Fruit fly (Drosophila melanogaster) whole organism, embryonic: ENCODE measurements around the gene CG34284.

Source experiments
- B-H1 ChIP-seq: fragments of 200-800 bp; sonication (Bioruptor generic); IDR thresholded peaks from 3 replicates; pipeline ENCODE4 v1.3.6; 2022; ENCODE audit warnings: missing biosample characterization, missing genetic modification characterization
- BtbVII ChIP-seq: fragments of 200-800 bp; sonication (Bioruptor generic); optimal IDR thresholded peaks from 3 replicates; lab custom pipeline; 2017; ENCODE audit warnings: missing biosample characterization, mild to moderate bottlenecking, missing genetic modification characterization
- CG10209 ChIP-seq: fragments of 200-800 bp; sonication (Bioruptor generic); optimal IDR thresholded peaks from 3 replicates; lab custom pipeline; 2017; ENCODE audit warnings: missing biosample characterization, mild to moderate bottlenecking, missing genetic modification characterization, missing genetic modification reagents
- CG12219 ChIP-seq: fragments of 200-800 bp; sonication (Bioruptor generic); optimal IDR thresholded peaks from 3 replicates; lab custom pipeline; 2018; ENCODE audit warnings: missing biosample characterization, mild to moderate bottlenecking, missing genetic modification characterization
- CG13296 ChIP-seq: fragments of 200-800 bp; sonication (Bioruptor generic); optimal IDR thresholded peaks from 3 replicates; lab custom pipeline; 2018; ENCODE audit warnings: missing biosample characterization, mild to moderate bottlenecking, missing genetic modification characterization
- CG13424 ChIP-seq: fragments of 200-800 bp; sonication (Bioruptor generic); optimal IDR thresholded peaks from 2 replicates; lab custom pipeline; 2019; ENCODE audit warnings: missing biosample characterization, mild to moderate bottlenecking, missing genetic modification characterization, moderate library complexity
- CG17612 ChIP-seq: fragments of 200-800 bp; sonication (Bioruptor generic); IDR thresholded peaks from 2 replicates; pipeline ENCODE4 v1.3.6; 2022; ENCODE audit warnings: missing biosample characterization, missing genetic modification characterization
- CG17802 ChIP-seq: fragments of 200-800 bp; sonication (Bioruptor generic); optimal IDR thresholded peaks from 2 replicates; lab custom pipeline; 2018; ENCODE audit warnings: missing biosample characterization, mild to moderate bottlenecking, missing genetic modification characterization, moderate library complexity
- CG1832 ChIP-seq: fragments of 200-800 bp; sonication (Bioruptor generic); optimal IDR thresholded peaks from 2 replicates; lab custom pipeline; 2017; ENCODE audit warnings: missing biosample characterization, mild to moderate bottlenecking, missing genetic modification characterization, inconsistent platforms
- CG18476 ChIP-seq: fragments of 200-800 bp; sonication (Bioruptor generic); optimal IDR thresholded peaks from 2 replicates; lab custom pipeline; 2016; ENCODE audit warnings: missing biosample characterization, mild to moderate bottlenecking, missing genetic modification characterization
- CG18764 ChIP-seq: fragments of 200-800 bp; sonication (Bioruptor generic); optimal IDR thresholded peaks from 3 replicates; lab custom pipeline; 2016; ENCODE audit warnings: missing biosample characterization, missing genetic modification characterization
- CG31365 ChIP-seq: fragments of 200-800 bp; sonication (Bioruptor generic); optimal IDR thresholded peaks from 2 replicates; lab custom pipeline; 2018; ENCODE audit warnings: missing biosample characterization, mild to moderate bottlenecking, missing genetic modification characterization
- CG42726 ChIP-seq: fragments of 200-800 bp; sonication (Bioruptor generic); IDR thresholded peaks from 2 replicates; pipeline ENCODE4 v1.3.6; 2022; ENCODE audit warnings: missing biosample characterization, missing genetic modification characterization; ENCODE audit not compliant: partially characterized antibody
- CG4360 ChIP-seq: fragments of 200-800 bp; sonication (Bioruptor generic); IDR thresholded peaks from 2 replicates; pipeline ENCODE4 v1.3.6; 2022; ENCODE audit warnings: missing biosample characterization, missing genetic modification characterization
- CG6791 ChIP-seq: fragments of 200-800 bp; sonication (Bioruptor generic); IDR thresholded peaks from 3 replicates; pipeline ENCODE4 v1.3.6; 2022; ENCODE audit warnings: missing biosample characterization, missing genetic modification characterization; ENCODE audit not compliant: partially characterized antibody
- CG7928 ChIP-seq: fragments of 200-800 bp; sonication (Bioruptor generic); optimal IDR thresholded peaks from 2 replicates; lab custom pipeline; 2017; ENCODE audit warnings: missing biosample characterization, mild to moderate bottlenecking, missing genetic modification characterization
- CG7987 ChIP-seq: fragments of 200-800 bp; sonication (Bioruptor generic); optimal IDR thresholded peaks from 2 replicates; lab custom pipeline; 2018; ENCODE audit warnings: missing biosample characterization, mild to moderate bottlenecking, missing genetic modification characterization, moderate library complexity
- CG9797 ChIP-seq: fragments of 200-800 bp; sonication (Bioruptor generic); optimal IDR thresholded peaks from 3 replicates; lab custom pipeline; 2018; ENCODE audit warnings: missing biosample characterization, mild to moderate bottlenecking, missing genetic modification characterization
- CkIIα-i1 ChIP-seq: fragments of 200-800 bp; sonication (Bioruptor generic); IDR thresholded peaks from 2 replicates; pipeline ENCODE4 v1.3.6; 2022; ENCODE audit warnings: missing biosample characterization, missing genetic modification characterization
- Elba2 ChIP-seq: fragments of 200-800 bp; sonication (Bioruptor generic); optimal IDR thresholded peaks from 3 replicates; lab custom pipeline; 2016; ENCODE audit warnings: missing biosample characterization, missing genetic modification characterization
- Ets65A ChIP-seq: fragments of 200-800 bp; sonication (Bioruptor generic); peaks from one replicate; lab custom pipeline; 2016; ENCODE audit warnings: missing biosample characterization, missing genetic modification characterization
- HmgZ ChIP-seq: fragments of 200-800 bp; sonication (Bioruptor generic); optimal IDR thresholded peaks from 2 replicates; lab custom pipeline; 2018; ENCODE audit warnings: missing biosample characterization, mild to moderate bottlenecking, missing genetic modification characterization
- Lpt ChIP-seq: fragments of >200 bp; optimal IDR thresholded peaks from 2 replicates; lab custom pipeline; 2018; ENCODE audit warnings: missing biosample characterization, missing genetic modification characterization
- MTF-1 ChIP-seq: fragments of 200-800 bp; sonication (Bioruptor generic); optimal IDR thresholded peaks from 2 replicates; lab custom pipeline; 2018; ENCODE audit warnings: missing biosample characterization, mild to moderate bottlenecking, missing genetic modification characterization, borderline replicate concordance
- Mad ChIP-seq: fragments of 200-800 bp; sonication (Bioruptor generic); optimal IDR thresholded peaks from 2 replicates; lab custom pipeline; 2016; ENCODE audit warnings: missing biosample characterization, missing genetic modification characterization
- NC2β ChIP-seq: fragments of 200-800 bp; sonication (Bioruptor generic); optimal IDR thresholded peaks from 2 replicates; lab custom pipeline; 2016; ENCODE audit warnings: missing biosample characterization, missing genetic modification characterization
- Ssrp ChIP-seq: fragments of 200-800 bp; sonication (Bioruptor generic); optimal IDR thresholded peaks from 2 replicates; lab custom pipeline; 2018; ENCODE audit warnings: missing biosample characterization, mild to moderate bottlenecking, missing genetic modification characterization, moderate library complexity
- amos ChIP-seq: fragments of 200-800 bp; sonication (Bioruptor generic); IDR thresholded peaks from 2 replicates; pipeline ENCODE4 v1.3.6; 2022; ENCODE audit warnings: missing biosample characterization, missing genetic modification characterization; ENCODE audit not compliant: partially characterized antibody
- ci ChIP-seq: fragments of 200-800 bp; sonication (Bioruptor generic); IDR thresholded peaks from 3 replicates; pipeline ENCODE4 v1.3.6; 2022; ENCODE audit warnings: missing biosample characterization, missing genetic modification characterization
- cwo ChIP-seq: fragments of 200-800 bp; sonication (Bioruptor generic); optimal IDR thresholded peaks from 3 replicates; lab custom pipeline; 2017; ENCODE audit warnings: missing biosample characterization, missing genetic modification characterization, mild to moderate bottlenecking, moderate library complexity, missing genetic modification reagents
- gcm ChIP-seq: fragments of 200-800 bp; sonication (Bioruptor generic); optimal IDR thresholded peaks from 2 replicates; lab custom pipeline; 2019; ENCODE audit warnings: missing biosample characterization, mild to moderate bottlenecking, missing genetic modification characterization, moderate library complexity
- gem ChIP-seq: fragments of 200-800 bp; sonication (Bioruptor generic); optimal IDR thresholded peaks from 2 replicates; lab custom pipeline; 2019; ENCODE audit warnings: missing biosample characterization, mild to moderate bottlenecking, missing genetic modification characterization, moderate library complexity
- gsb-n ChIP-seq: fragments of 200-800 bp; sonication (Bioruptor generic); optimal IDR thresholded peaks from 3 replicates; lab custom pipeline; 2018; ENCODE audit warnings: missing biosample characterization, mild to moderate bottlenecking, missing genetic modification characterization
- h ChIP-seq: fragments of >200 bp; optimal IDR thresholded peaks from 2 replicates; lab custom pipeline; 2017
- hkb ChIP-seq, 2 experiments: fragments of 200-800 bp in 1 of 2; fragments of >200 bp in 1 of 2; sonication (Bioruptor generic) in 1 of 2; IDR thresholded peaks in 1 of 2; optimal IDR thresholded peaks in 1 of 2; 2 replicates each; pipeline versions ENCODE4 v1.3.6 to Lab custom; 2017 to 2022; ENCODE audit warnings: missing biosample characterization in 1 of 2, missing genetic modification characterization in 1 of 2
- hth ChIP-seq: fragments of >200 bp; optimal IDR thresholded peaks from 2 replicates; lab custom pipeline; 2017; ENCODE audit warnings: inconsistent platforms
- nmo ChIP-seq: fragments of 200-800 bp; sonication (Bioruptor generic); optimal IDR thresholded peaks from 2 replicates; lab custom pipeline; 2018; ENCODE audit warnings: missing biosample characterization, mild to moderate bottlenecking, missing genetic modification characterization, moderate library complexity
- pho ChIP-seq: fragments of 200-800 bp; sonication (Bioruptor generic); optimal IDR thresholded peaks from 2 replicates; lab custom pipeline; 2016; ENCODE audit warnings: missing biosample characterization, missing genetic modification characterization
- pita ChIP-seq: fragments of 200-800 bp; sonication (Bioruptor generic); optimal IDR thresholded peaks from 2 replicates; lab custom pipeline; 2017; ENCODE audit warnings: missing biosample characterization, mild to moderate bottlenecking, missing genetic modification characterization
- prd ChIP-seq, 3 experiments: fragments of >200 bp in 2 of 3; fragments of 200-800 bp in 1 of 3; sonication (Bioruptor generic) in 1 of 3; optimal IDR thresholded peaks in 2 of 3; IDR thresholded peaks in 1 of 3; 2 replicates in 2 of 3; 3 replicates in 1 of 3; pipeline versions ENCODE4 v1.3.6 to Lab custom; 2017 to 2022; ENCODE audit warnings: missing biosample characterization in 1 of 3, missing genetic modification characterization in 1 of 3
- pzg ChIP-seq: fragments of 200-800 bp; sonication (Bioruptor generic); optimal IDR thresholded peaks from 3 replicates; lab custom pipeline; 2018; ENCODE audit warnings: missing biosample characterization, mild to moderate bottlenecking, missing genetic modification characterization, moderate library complexity
- rib ChIP-seq: fragments of 200-800 bp; sonication (Bioruptor generic); IDR thresholded peaks from 2 replicates; pipeline ENCODE4 v1.3.6; 2022; ENCODE audit warnings: missing biosample characterization, missing genetic modification characterization
- sens-2 ChIP-seq: fragments of 200-800 bp; sonication (Bioruptor generic); IDR thresholded peaks from 2 replicates; pipeline ENCODE4 v1.3.6; 2022; ENCODE audit warnings: missing biosample characterization, missing genetic modification characterization
- sima ChIP-seq: fragments of 200-800 bp; sonication (Bioruptor generic); optimal IDR thresholded peaks from 2 replicates; lab custom pipeline; 2016; ENCODE audit warnings: missing biosample characterization, missing genetic modification characterization
- sna ChIP-seq: fragments of 200-800 bp; sonication (Bioruptor generic); IDR thresholded peaks from 2 replicates; pipeline ENCODE4 v1.3.6; 2022; ENCODE audit warnings: missing biosample characterization, missing genetic modification characterization; ENCODE audit not compliant: partially characterized antibody
- usp ChIP-seq: fragments of >200 bp; optimal IDR thresholded peaks from 2 replicates; lab custom pipeline; 2017; ENCODE audit warnings: missing biosample characterization, missing genetic modification characterization
- wdn ChIP-seq: fragments of 200-800 bp; sonication (Bioruptor generic); IDR thresholded peaks from 2 replicates; pipeline ENCODE4 v1.3.6; 2022; ENCODE audit warnings: missing biosample characterization, missing genetic modification characterization
- zen ChIP-seq: fragments of 200-800 bp; sonication (Bioruptor generic); optimal IDR thresholded peaks from 3 replicates; lab custom pipeline; 2018; ENCODE audit warnings: missing biosample characterization, mild to moderate bottlenecking, missing genetic modification characterization, moderate library complexity

CG34284 gene

DNA sequence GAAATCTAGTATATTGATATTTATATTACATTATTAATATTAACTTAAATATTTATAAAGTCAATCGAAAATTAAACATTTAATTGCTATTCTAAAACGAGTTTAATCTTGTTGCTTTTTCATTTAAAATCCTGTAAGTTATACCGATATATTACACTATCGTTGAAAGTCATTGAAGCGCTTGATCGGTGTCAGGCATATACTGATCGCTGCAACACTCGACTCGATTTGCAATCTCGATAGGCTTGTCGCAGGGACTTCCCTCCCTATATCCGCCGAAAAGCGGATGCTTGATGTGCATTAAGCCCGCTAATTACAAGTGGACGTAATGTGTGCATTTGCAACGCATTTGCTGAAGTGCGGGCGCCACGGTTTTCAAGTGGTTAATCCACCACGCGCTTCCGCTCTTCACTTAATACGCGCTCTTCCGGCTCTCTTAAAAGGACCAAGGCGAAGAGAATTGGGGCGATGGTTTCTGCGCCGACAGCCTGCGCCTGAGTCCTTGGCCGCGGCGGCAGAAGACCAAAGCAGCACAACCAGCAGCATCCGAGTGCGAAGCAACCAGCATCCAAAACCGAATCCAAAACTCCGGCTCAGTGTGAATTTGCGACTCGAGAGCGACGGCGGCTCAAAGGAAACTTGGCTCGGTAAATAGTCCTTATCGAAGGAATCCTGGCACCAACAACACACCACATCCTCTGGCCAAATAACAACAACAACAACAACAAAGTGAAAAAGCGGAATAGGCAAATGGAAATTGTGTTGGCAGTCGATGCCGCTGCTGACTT is 26.4 kb upstream of the CG34284 start, which contains the start of gene CG42613 (continued):
- no peak for TF ChIP-seq CG1832 (GFP tag; lab: Kevin White, UChicago)
- TF ChIP-seq CG7928 = peak; percentile 23
- TF ChIP-seq CG42726 = peak; percentile 66
- peak; percentile 63 for TF ChIP-seq amos (GFP tag; lab: Robert Waterston, UW)
- TF ChIP-seq gcm (GFP tag; lab: Kevin White, UChicago) = peak; percentile 48
- peak; percentile 53; the same call in 1 of the 2 replicates for TF ChIP-seq wdn (GFP tag; lab: Robert Waterston, UW)
- TF ChIP-seq CG31365 (tag; lab: Kevin White, UChicago) = peak; percentile 69
- no peak for TF ChIP-seq hkb (optimal IDR thresholded peaks at IDR 0.05; lab: Kevin White, UChicago)
- TF ChIP-seq hkb (GFP tag; IDR thresholded peaks at IDR 0.05; lab: Robert Waterston, UW) = peak; percentile 70
- peak; percentile 90 for TF ChIP-seq MTF-1 (GFP tag; lab: Kevin White, UChicago)
- TF ChIP-seq CG18764 (GFP tag; lab: Kevin White, UChicago) = peak; percentile 75
- peak; percentile 15 for TF ChIP-seq pzg (GFP tag; lab: Kevin White, UChicago)
- peak; percentile 47 for TF ChIP-seq Mad (GFP tag; lab: Kevin White, UChicago)
- no peak for TF ChIP-seq Elba2
- no peak for TF ChIP-seq CG13424 (tag; lab: Kevin White, UChicago)
- TF ChIP-seq CG10209 = peak; percentile 72
- no peak for TF ChIP-seq sna (GFP tag; lab: Robert Waterston, UW)
- peak; percentile 77 for TF ChIP-seq CG17802 (tag; lab: Kevin White, UChicago)
- peak; percentile 93 for TF ChIP-seq CG7987 (GFP tag; lab: Kevin White, UChicago)
- TF ChIP-seq Ssrp (tag; lab: Kevin White, UChicago) = peak; percentile 26
- no peak for TF ChIP-seq Lpt (GFP tag; lab: Kevin White, UChicago)
- peak; percentile 61 for TF ChIP-seq gsb-n (tag; lab: Kevin White, UChicago)
- TF ChIP-seq CG18476 (GFP tag; lab: Kevin White, UChicago) = no peak
- no peak for TF ChIP-seq usp (GFP tag; lab: Kevin White, UChicago)
- TF ChIP-seq nmo (GFP tag; lab: Kevin White, UChicago) = peak; percentile 2
- peak; percentile 60 for TF ChIP-seq CG12219 (GFP tag; lab: Kevin White, UChicago)
- peak; percentile 78 for TF ChIP-seq CG6791
- TF ChIP-seq BtbVII (GFP tag; lab: Kevin White, UChicago) = peak; percentile 71
- peak; percentile 42; the same call in 1 of the 2 replicates for TF ChIP-seq CG4360 (GFP tag; lab: Robert Waterston, UW)
- TF ChIP-seq HmgZ = no peak
- no peak for TF ChIP-seq pita (GFP tag; lab: Kevin White, UChicago)
- no peak for TF ChIP-seq CkIIα-i1 (GFP tag; lab: Robert Waterston, UW)
- TF ChIP-seq sima (GFP tag; lab: Kevin White, UChicago) = peak; percentile 6
- peak; percentile 51 for TF ChIP-seq NC2β (GFP tag; lab: Kevin White, UChicago)
- TF ChIP-seq B-H1 (GFP tag; lab: Robert Waterston, UW) = peak; percentile 14; the same call in 1 of the 3 replicates
- peak; percentile 52 for TF ChIP-seq gem
- TF ChIP-seq zen (tag; lab: Kevin White, UChicago) = peak; percentile 77
- 0 out of 2 replicates have a peak, but pooled peaks have one; percentile 8 for TF ChIP-seq rib (GFP tag; lab: Robert Waterston, UW)
- peak; percentile 22; the same call in 1 of the 2 replicates for TF ChIP-seq CG17612
- peak; percentile 27 for TF ChIP-seq CG9797 (GFP tag; lab: Kevin White, UChicago)
- TF ChIP-seq ci (GFP tag; lab: Robert Waterston, UW) = peak; percentile 94
- peak; percentile 28 for TF ChIP-seq pho (GFP tag; lab: Kevin White, UChicago)
- TF ChIP-seq CG13296 (GFP tag; lab: Kevin White, UChicago) = peak; percentile 66
- no peak for TF ChIP-seq h (lab: Kevin White, UChicago)
- no peak for TF ChIP-seq cwo (GFP tag; lab: Kevin White, UChicago)
- no peak for TF ChIP-seq prd (optimal IDR thresholded peaks at IDR 0.05; lab: Kevin White, UChicago)
- TF ChIP-seq prd (GFP tag; IDR thresholded peaks at IDR 0.05; lab: Robert Waterston, UW) = peak; percentile 28
- no peak for TF ChIP-seq hth
- peak; percentile 92 for TF ChIP-seq Ets65A (GFP tag; lab: Kevin White, UChicago)
- TF ChIP-seq sens-2 = 0 out of 2 replicates have a peak, but pooled peaks have one; percentile 47
